Fruit fly (Drosophila melanogaster): ENCODE data around the gene tctn.

The tctn gene

dm6 chr2L:6085733-6086317, 44.6 kb downstream of the tctn start (continued):
- peak; percentile 96 for TF ChIP-seq CG13894 (tag; optimal IDR thresholded peaks at IDR 0.05)
- no peak for TF ChIP-seq esg (GFP tag; conservative IDR thresholded peaks at IDR 0.05)
- no peak for TF ChIP-seq Pdp1 (GFP tag; optimal IDR thresholded peaks at IDR 0.05)
- no peak for TF ChIP-seq CG6689 (GFP tag; IDR thresholded peaks at IDR 0.05)
- TF ChIP-seq CG11093 (GFP tag; IDR thresholded peaks at IDR 0.05), result no peak
- TF ChIP-seq Dll (GFP tag; IDR thresholded peaks at IDR 0.05; ENCODE audit: partially characterized antibody), result no peak
- peak; percentile 18 for TF ChIP-seq schlank (tag; optimal IDR thresholded peaks at IDR 0.05)
- TF ChIP-seq Fer1 (GFP tag; optimal IDR thresholded peaks at IDR 0.05), result peak; percentile 31
- TF ChIP-seq HmgZ (tag; optimal IDR thresholded peaks at IDR 0.05), result no peak
- no peak for TF ChIP-seq CG8281 (tag; optimal IDR thresholded peaks at IDR 0.05)
- TF ChIP-seq CG10543 (GFP tag; optimal IDR thresholded peaks at IDR 0.05), result peak; percentile 90
- TF ChIP-seq CG15514 (GFP tag; optimal IDR thresholded peaks at IDR 0.05), result peak; percentile 21
- TF ChIP-seq Nf-YB (GFP tag; optimal IDR thresholded peaks at IDR 0.05), result no peak
- TF ChIP-seq row (GFP tag; IDR thresholded peaks at IDR 0.05), result no peak
- no peak for TF ChIP-seq zfh1 (GFP tag; IDR thresholded peaks at IDR 0.05)
- TF ChIP-seq CG3065 (GFP tag; optimal IDR thresholded peaks at IDR 0.05), result no peak
- TF ChIP-seq CG1832 (GFP tag; optimal IDR thresholded peaks at IDR 0.05), result no peak
- TF ChIP-seq pros (GFP tag; optimal IDR thresholded peaks at IDR 0.05), result no peak
- no peak for TF ChIP-seq Eip74EF (GFP tag; optimal IDR thresholded peaks at IDR 0.05)
- TF ChIP-seq CG14050 (GFP tag; IDR thresholded peaks at IDR 0.05), result no peak
- TF ChIP-seq dmrt99B (tag; optimal IDR thresholded peaks at IDR 0.05), result no peak
- no peak for TF ChIP-seq CG10321 (GFP tag; IDR thresholded peaks at IDR 0.05)
- TF ChIP-seq CG17568 (GFP tag; optimal IDR thresholded peaks at IDR 0.05), result no peak
- TF ChIP-seq CG31365 (tag; optimal IDR thresholded peaks at IDR 0.05), result no peak
- TF ChIP-seq lab (GFP tag; optimal IDR thresholded peaks at IDR 0.05), result peak; percentile 24
- no peak for TF ChIP-seq HLH4C (GFP tag; IDR thresholded peaks at IDR 0.05; ENCODE audit: partially characterized antibody)
- TF ChIP-seq Adf1 (GFP tag; IDR thresholded peaks at IDR 0.05), result peak; percentile 85

DNA sequence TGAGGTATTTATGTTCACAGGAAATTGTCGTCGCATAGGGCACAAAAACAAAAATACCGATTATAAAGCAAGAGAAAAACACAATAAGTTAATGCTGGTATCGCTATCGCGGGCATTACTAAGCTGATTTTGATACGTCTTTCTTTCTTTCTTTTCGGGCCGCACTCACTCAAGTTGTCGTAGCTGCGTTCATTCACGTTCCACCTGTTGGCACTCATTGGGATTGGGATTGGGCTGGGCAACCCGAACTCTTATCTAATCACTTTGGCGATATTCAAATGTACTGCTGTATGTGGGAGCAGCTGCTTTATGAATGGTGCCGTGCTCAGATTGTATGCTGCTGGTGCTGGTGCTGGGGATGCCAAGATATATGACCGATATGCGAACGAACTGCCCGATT, 45.8 kb downstream of the tctn start:
- TF ChIP-seq CG8290 (GFP tag; optimal IDR thresholded peaks at IDR 0.05) (no peak), CG8290 (tag; optimal IDR thresholded peaks at IDR 0.05) (peak in 1 of 2 experiments; percentile 2), CG15514 (GFP tag; optimal IDR thresholded peaks at IDR 0.05) (no peak), exex (tag; optimal IDR thresholded peaks at IDR 0.05) (peak; percentile 91), gsb-n (tag; optimal IDR thresholded peaks at IDR 0.05) (no peak), CG9437 (GFP tag; optimal IDR thresholded peaks at IDR 0.05) (no peak), Med (GFP tag) (peak; percentile 63), fd96Cb (tag; optimal IDR thresholded peaks at IDR 0.05) (no peak), CG6175 (GFP tag; IDR thresholded peaks at IDR 0.05) (0 out of 3 replicates have a peak, but pooled peaks have one; percentile 15), CG13775 (GFP tag; optimal IDR thresholded peaks at IDR 0.05) (no peak), CG4820 (GFP tag; optimal IDR thresholded peaks at IDR 0.05) (no peak), CG1024 (GFP tag; IDR thresholded peaks at IDR 0.05) (no peak), mirr (GFP tag; optimal IDR thresholded peaks at IDR 0.05) (peak; percentile 85), Adf1 (GFP tag; IDR thresholded peaks at IDR 0.05) (peak; percentile 26; the same call in 1 of the 2 replicates), CG7556 (GFP tag; optimal IDR thresholded peaks at IDR 0.05) (no peak), CG2199 (GFP tag; IDR thresholded peaks at IDR 0.05) (peak; percentile 91), sug (tag; optimal IDR thresholded peaks at IDR 0.05) (peak; percentile 63), Deaf1 (tag; optimal IDR thresholded peaks at IDR 0.05) (peak; percentile 17), CG34376 (GFP tag; optimal IDR thresholded peaks at IDR 0.05) (peak; percentile 63), phol (tag; optimal IDR thresholded peaks at IDR 0.05) (no peak), hth (optimal IDR thresholded peaks at IDR 0.05) (no peak), Hey (tag; optimal IDR thresholded peaks at IDR 0.05) (peak; percentile 7), CG9876 (GFP tag; optimal IDR thresholded peaks at IDR 0.05) (no peak), cwo (GFP tag; optimal IDR thresholded peaks at IDR 0.05) (peak; percentile 67), pan (optimal IDR thresholded peaks at IDR 0.05) (no peak), pan (GFP tag; optimal IDR thresholded peaks at IDR 0.05 in 1 of 2, IDR thresholded peaks at IDR 0.05 in 1 of 2) (no peak)

Data from whole organism, embryonic.